Worm (Caenorhabditis elegans): ENCODE results near the gene tag-322.

ce11 chrIV:7817852-7818251, 32.5 kb upstream of the tag-322 start, which contains the start of gene ric-3:
- TF ChIP-seq ztf-11 (tag; optimal IDR thresholded peaks at IDR 0.05) (no peak), blmp-1 (tag; optimal IDR thresholded peaks at IDR 0.05) (no peak), pha-4 (tag; optimal IDR thresholded peaks at IDR 0.05) (no peak), nhr-237 (tag; optimal IDR thresholded peaks at IDR 0.05) (no peak), mep-1 (tag; optimal IDR thresholded peaks at IDR 0.05) (peak; percentile 29), elt-1 (tag; optimal IDR thresholded peaks at IDR 0.05; ENCODE audit: borderline replicate concordance, insufficient read depth) (no peak), nhr-2 (tag; optimal IDR thresholded peaks at IDR 0.05) (no peak), cnd-1 (tag; optimal IDR thresholded peaks at IDR 0.05) (no peak), elt-3 (tag; optimal IDR thresholded peaks at IDR 0.05) (peak; percentile 9), lin-13 (tag; optimal IDR thresholded peaks at IDR 0.05) (no peak), ces-1 (GFP tag; optimal IDR thresholded peaks at IDR 0.05) (peak; percentile 84), tbx-8 (GFP tag; optimal IDR thresholded peaks at IDR 0.05) (no peak), ceh-83 (GFP tag; optimal IDR thresholded peaks at IDR 0.05) (no peak), unc-62 (GFP tag; optimal IDR thresholded peaks at IDR 0.05) (peak; percentile 60)

Measured in whole organism, mixed stage, embryonic.